Worm (Caenorhabditis elegans) whole organism, young adult: Measurements from ENCODE around the gene ZK105.6.
"Not testable (repeated sequence)": the region's sequence is repeated elsewhere in the genome, so short reads cannot be mapped to it uniquely, and the experiment has no call there.

ENCODE experiments used
- B0261.1 ChIP-seq: sonication (generic microtip); optimal IDR thresholded peaks from 2 replicates; lab custom pipeline; 2016; ENCODE audit warnings: mild to moderate bottlenecking, missing genetic modification characterization, moderate library complexity, missing compliant biosample characterization
- F23B12.7 ChIP-seq: sonication (generic microtip); optimal IDR thresholded peaks from 2 replicates; lab custom pipeline; 2017; ENCODE audit warnings: missing genetic modification characterization, mild to moderate bottlenecking, missing compliant biosample characterization, antibody characterized with exemption, moderate library complexity; ENCODE audit not compliant: insufficient read depth
- F37B4.10 ChIP-seq: fragments of 200-800 bp; sonication (Bioruptor generic); IDR thresholded peaks from 2 replicates; pipeline ENCODE4 v1.3.6; 2022; ENCODE audit warnings: missing genetic modification characterization, missing compliant biosample characterization
- K12H6.12 ChIP-seq: fragments of 200-800 bp; sonication (Bioruptor generic); optimal IDR thresholded peaks from 2 replicates; lab custom pipeline; 2018; ENCODE audit warnings: mild to moderate bottlenecking, missing genetic modification characterization, missing compliant biosample characterization
- attf-5 ChIP-seq: fragments of 200-800 bp; sonication (Bioruptor generic); optimal IDR thresholded peaks from 2 replicates; lab custom pipeline; 2018; ENCODE audit warnings: mild to moderate bottlenecking, missing genetic modification characterization, missing compliant biosample characterization
- ccch-3 ChIP-seq: fragments of 200-800 bp; sonication (Bioruptor generic); optimal IDR thresholded peaks from 2 replicates; lab custom pipeline; 2018; ENCODE audit warnings: mild to moderate bottlenecking, missing genetic modification characterization, missing compliant biosample characterization
- ceh-58 ChIP-seq: fragments of 200-800 bp; sonication (Bioruptor generic); IDR thresholded peaks from 2 replicates; pipeline ENCODE4 v1.3.6; 2022; ENCODE audit warnings: missing genetic modification characterization, missing compliant biosample characterization
- lsy-27 ChIP-seq: sonication (generic microtip); optimal IDR thresholded peaks from 2 replicates; lab custom pipeline; 2017; ENCODE audit warnings: missing genetic modification characterization, mild to moderate bottlenecking, missing compliant biosample characterization, antibody characterized with exemption, missing genotype, borderline replicate concordance; ENCODE audit not compliant: insufficient read depth
- mxl-1 ChIP-seq: sonication (generic microtip); optimal IDR thresholded peaks from 2 replicates; lab custom pipeline; 2016; ENCODE audit warnings: missing genetic modification characterization, missing compliant biosample characterization
- pha-4 ChIP-seq: fragments of 150-350 bp; sonication (generic microtip); optimal IDR thresholded peaks from 2 replicates; lab custom pipeline; 2014; ENCODE audit warnings: missing biosample characterization, missing genetic modification reagents, missing genetic modification characterization
- rec-8 ChIP-seq, 2 experiments: sonication (generic microtip); optimal IDR thresholded peaks; 2 replicates each; lab custom pipeline; 2016; ENCODE audit warnings: mild to moderate bottlenecking in 2 of 2, missing genetic modification characterization in 2 of 2, missing genetic modification reagents in 2 of 2, missing genotype in 2 of 2, missing biosample characterization in 1 of 2, missing compliant biosample characterization in 1 of 2, moderate library complexity in 1 of 2

ce11 chrV:7703536-7703935 lies 20.3 kb downstream of the ZK105.6 start, which contains the start of gene srsx-40:
- not testable (repeated sequence) for TF ChIP-seq K12H6.12 (tag; lab: Kevin White, UChicago); attf-5; ceh-58 (GFP tag; lab: Robert Waterston, UW); B0261.1 (tag; lab: Kevin White, UChicago); F23B12.7 (tag; lab: Kevin White, UChicago); ccch-3 (GFP tag; lab: Kevin White, UChicago); F37B4.10 (GFP tag; lab: Robert Waterston, UW); pha-4 (tag; lab: Kevin White, UChicago); mxl-1; rec-8 (tag; optimal IDR thresholded peaks at IDR 0.05; lab: Kevin White, UChicago); lsy-27 (tag; lab: Kevin White, UChicago)
